Fruit fly (Drosophila melanogaster): ENCODE results near the gene unc-4.

Gene unc-4

DNA sequence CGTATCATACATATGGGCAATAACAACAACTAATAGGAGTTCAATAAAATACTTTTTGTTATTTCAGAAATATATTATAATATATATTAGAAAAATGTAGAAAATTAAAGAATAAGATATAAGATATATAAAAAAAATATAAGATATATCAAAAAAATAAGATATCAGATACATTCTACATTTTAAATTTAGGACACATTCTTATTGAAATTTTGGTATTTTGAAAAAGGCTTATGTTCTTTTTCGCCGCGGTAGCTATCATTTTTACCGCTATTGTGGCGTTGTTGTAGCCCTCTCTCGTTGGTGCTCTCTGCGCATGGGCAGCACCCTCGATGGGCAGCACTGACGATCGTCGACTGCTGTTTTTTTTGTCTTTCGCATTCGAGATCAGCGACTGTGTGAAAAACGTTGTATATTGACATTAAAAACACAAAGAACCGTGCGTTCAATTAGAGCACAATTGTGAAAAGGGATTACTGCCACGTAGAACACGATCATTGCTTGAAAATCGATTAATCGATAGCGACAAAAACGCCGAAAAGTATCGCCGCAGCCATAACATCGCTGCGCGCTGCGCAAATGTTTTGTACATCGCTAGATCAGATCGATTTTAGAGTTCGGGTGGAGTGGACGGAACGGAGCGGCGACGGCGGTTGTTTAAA lies 30.4 kb upstream of the unc-4 start:
- TF ChIP-seq Mnt (GFP tag; optimal IDR thresholded peaks at IDR 0.05): peak; percentile 44
- peak; percentile 39 for TF ChIP-seq CG1620 (GFP tag; optimal IDR thresholded peaks at IDR 0.05)
- TF ChIP-seq Crg-1 (GFP tag; optimal IDR thresholded peaks at IDR 0.05): peak; percentile 47
- TF ChIP-seq ovo (GFP tag; optimal IDR thresholded peaks at IDR 0.05): no peak
- TF ChIP-seq CG7101 (tag; optimal IDR thresholded peaks at IDR 0.05): no peak
- TF ChIP-seq bab1 (GFP tag; optimal IDR thresholded peaks at IDR 0.05): peak; percentile 67

DNA sequence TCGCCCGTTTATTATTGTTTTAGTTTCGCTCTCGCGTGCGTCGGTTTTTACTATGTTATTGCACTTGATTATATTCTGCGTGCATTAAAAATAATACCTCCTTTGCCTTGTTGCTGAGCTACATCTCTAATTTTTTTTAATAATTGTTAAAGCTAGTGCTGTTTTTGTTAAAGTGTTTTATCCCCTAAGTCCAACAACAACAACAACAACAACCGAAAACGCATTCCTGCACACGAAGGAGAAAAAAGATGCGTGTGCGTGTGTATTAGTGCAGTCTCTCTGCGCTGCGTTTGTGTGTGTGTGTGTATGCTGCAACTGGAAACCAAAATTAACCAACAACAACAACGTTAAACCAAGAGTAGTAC lies 29.9 kb upstream of the unc-4 start:
- peak; percentile 74 for TF ChIP-seq pad (GFP tag; optimal IDR thresholded peaks at IDR 0.05)
- TF ChIP-seq Crg-1 (GFP tag; optimal IDR thresholded peaks at IDR 0.05): no peak

DNA sequence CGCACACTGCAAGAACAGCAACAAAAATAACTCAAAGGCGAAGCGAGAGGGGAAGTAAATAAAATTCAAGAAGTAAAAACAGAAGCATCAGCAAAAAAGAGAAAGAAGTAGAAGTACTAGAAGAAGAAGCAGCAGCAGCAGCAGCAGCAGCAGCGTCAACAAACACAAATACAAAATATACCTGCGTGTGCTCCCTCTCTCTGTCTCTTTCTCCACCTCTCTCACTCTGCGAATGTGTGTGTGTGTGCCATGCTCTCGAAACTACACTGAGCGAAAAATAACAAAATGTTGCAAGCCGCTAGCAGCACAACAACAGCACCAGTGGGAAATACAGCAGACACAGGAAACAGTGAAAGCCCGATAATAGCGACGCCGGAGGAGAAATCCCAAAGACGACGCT lies 29.4 kb upstream of the unc-4 start:
- TF ChIP-seq CG14711 (tag; optimal IDR thresholded peaks at IDR 0.05) (no peak), tj (GFP tag; optimal IDR thresholded peaks at IDR 0.05) (peak; percentile 92), CG12768 (GFP tag; optimal IDR thresholded peaks at IDR 0.05) (no peak), pad (GFP tag; optimal IDR thresholded peaks at IDR 0.05) (peak; percentile 40)

DNA sequence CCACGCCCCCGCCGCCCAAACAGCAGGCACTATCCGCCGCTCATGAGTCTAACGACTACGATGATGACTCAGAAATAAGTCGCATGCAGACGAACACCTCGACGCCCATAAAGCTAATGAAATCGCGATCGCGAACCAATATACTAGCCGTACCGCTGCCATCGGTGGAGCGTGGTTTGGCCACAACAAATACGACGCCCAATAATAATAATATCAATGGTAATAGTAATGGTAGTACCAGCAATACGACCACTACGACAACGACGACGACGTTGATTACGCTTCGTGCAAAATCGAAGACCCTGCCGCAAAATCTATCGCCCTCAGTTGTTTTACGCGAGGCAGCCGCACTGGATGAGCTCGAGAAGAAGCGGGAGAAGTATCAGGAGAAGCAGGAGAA lies 28.4 kb upstream of the unc-4 start:
- TF ChIP-seq Mnt (GFP tag; optimal IDR thresholded peaks at IDR 0.05): peak; percentile 11
- TF ChIP-seq cic (GFP tag; optimal IDR thresholded peaks at IDR 0.05): peak; percentile 56
- TF ChIP-seq CG14711 (tag; optimal IDR thresholded peaks at IDR 0.05): no peak

DNA sequence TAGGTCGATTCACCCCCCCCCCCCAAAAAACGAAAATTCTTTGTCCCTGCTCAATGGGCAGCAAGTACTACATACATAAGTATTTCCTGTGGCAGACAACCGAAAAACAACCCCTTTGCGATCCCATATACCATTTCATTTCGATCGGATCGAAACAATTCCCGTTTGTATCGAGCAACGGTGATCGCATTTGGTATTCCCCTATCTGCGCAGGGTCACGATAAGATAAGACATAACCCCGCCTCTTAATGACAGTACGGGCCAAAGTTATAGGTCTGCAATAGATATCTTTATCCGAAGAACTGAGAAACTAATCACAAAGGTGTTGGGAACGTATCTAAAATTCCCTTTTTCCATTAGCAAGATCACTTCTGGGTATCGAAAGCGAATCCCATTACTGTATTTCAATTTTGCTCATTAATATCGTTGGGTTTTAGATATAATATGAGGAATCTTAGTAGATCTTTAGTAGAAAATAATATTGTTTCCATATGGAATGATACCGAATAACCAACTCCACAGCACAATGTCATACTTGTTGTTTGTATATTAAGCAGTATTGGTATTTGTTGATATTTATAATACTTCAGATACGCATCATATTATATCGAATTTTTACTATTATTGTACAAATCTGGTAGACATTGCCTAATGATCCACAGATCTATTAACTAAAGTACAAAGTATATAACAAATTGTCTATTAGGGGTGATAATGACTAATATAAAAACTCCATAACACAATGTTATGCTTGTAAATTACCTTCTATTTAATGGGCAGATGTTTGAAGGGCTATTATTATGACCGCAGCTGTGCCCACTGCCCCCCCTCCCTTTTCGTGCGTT lies 27.1 kb upstream of the unc-4 start:
- TF ChIP-seq pad (GFP tag; optimal IDR thresholded peaks at IDR 0.05) (peak; percentile 8), Hr96 (GFP tag; optimal IDR thresholded peaks at IDR 0.05) (no peak)

DNA sequence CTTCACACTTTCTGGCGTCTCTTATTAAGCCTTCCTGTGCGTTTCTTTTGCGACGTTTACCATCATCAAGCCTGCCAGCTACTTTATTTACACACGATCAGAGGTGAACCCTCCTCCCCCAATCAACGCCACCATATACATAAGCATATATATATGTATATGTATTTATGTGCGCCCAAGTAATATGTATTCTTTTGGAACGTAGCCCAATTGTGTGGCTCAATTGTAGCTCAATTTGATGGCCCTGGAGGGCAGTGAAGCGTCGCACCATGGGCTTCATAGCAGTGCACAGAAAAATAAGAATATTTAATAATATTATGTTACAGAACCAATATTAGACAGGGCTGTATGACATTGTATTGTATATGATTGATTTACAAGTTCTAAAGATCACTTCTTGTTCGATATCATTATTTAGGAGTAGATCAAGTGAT lies 26.5 kb upstream of the unc-4 start:
- TF ChIP-seq CG14711 (tag; optimal IDR thresholded peaks at IDR 0.05): no peak
- no peak for TF ChIP-seq Crg-1 (GFP tag; optimal IDR thresholded peaks at IDR 0.05)
- no peak for TF ChIP-seq CG7101 (tag; optimal IDR thresholded peaks at IDR 0.05)
- TF ChIP-seq CG12768 (GFP tag; optimal IDR thresholded peaks at IDR 0.05): no peak
- no peak for TF ChIP-seq Mnt (GFP tag; optimal IDR thresholded peaks at IDR 0.05)
- no peak for TF ChIP-seq CG1620 (GFP tag; optimal IDR thresholded peaks at IDR 0.05)
- TF ChIP-seq CG33017 (tag; optimal IDR thresholded peaks at IDR 0.05): no peak
- TF ChIP-seq cic (GFP tag; optimal IDR thresholded peaks at IDR 0.05): no peak
- TF ChIP-seq tj (GFP tag; optimal IDR thresholded peaks at IDR 0.05): no peak
- no peak for TF ChIP-seq kay (GFP tag; ENCODE audit: borderline replicate concordance)
- no peak for TF ChIP-seq cnc (optimal IDR thresholded peaks at IDR 0.05)
- TF ChIP-seq CG7045 (GFP tag; optimal IDR thresholded peaks at IDR 0.05): no peak
- no peak for TF ChIP-seq toe (GFP tag; optimal IDR thresholded peaks at IDR 0.05)
- no peak for TF ChIP-seq Clk (GFP tag; optimal IDR thresholded peaks at IDR 0.05)
- no peak for TF ChIP-seq ovo (GFP tag; optimal IDR thresholded peaks at IDR 0.05)

DNA sequence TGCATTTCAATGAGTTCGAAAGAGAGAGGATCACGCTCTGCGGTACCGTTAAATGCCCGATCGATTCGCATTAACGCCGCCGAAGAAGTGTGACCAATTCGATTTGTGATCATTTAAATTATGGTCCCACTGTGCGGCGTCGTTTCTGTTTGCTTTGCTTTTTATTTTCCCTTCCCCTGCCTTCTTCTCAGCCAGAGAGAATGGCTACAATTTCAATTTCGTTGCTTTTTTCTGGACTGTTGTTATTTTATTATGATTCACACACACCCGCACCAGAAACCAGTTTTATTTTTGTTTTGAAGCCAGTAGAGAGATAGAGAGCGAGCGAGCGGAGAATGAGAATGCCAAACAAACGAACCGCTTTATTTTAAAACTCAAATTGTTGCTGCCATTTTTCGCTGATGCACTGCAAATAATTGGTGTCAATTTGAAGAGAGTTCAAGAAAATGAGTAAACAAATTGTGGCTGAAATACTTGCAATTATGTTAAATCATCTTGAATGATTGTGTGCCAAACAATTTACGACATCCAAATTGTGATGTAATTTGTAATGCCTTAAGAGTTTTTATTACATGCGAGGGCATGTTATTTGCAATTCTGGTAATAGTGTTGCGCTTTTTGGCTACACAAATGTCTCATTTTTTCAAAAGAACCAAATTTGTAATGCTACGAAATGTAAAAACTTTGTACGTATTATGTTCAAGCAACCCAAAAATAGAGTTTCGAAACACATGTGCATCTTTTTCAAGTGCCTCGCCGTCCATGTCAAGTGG lies 25.6 kb upstream of the unc-4 start:
- TF ChIP-seq CG7101 (tag; optimal IDR thresholded peaks at IDR 0.05) (peak; percentile 54), CG14711 (tag; optimal IDR thresholded peaks at IDR 0.05) (peak; percentile 43), Crg-1 (GFP tag; optimal IDR thresholded peaks at IDR 0.05) (no peak), cic (GFP tag; optimal IDR thresholded peaks at IDR 0.05) (no peak), Clk (GFP tag; optimal IDR thresholded peaks at IDR 0.05) (no peak), cnc (optimal IDR thresholded peaks at IDR 0.05) (no peak), CG5204 (GFP tag; optimal IDR thresholded peaks at IDR 0.05) (peak; percentile 49), ovo (GFP tag; optimal IDR thresholded peaks at IDR 0.05) (peak; percentile 3), CG12768 (GFP tag; optimal IDR thresholded peaks at IDR 0.05) (peak; percentile 23), CG1620 (GFP tag; optimal IDR thresholded peaks at IDR 0.05) (peak; percentile 27), Mnt (GFP tag; optimal IDR thresholded peaks at IDR 0.05) (no peak), Hr96 (GFP tag; optimal IDR thresholded peaks at IDR 0.05) (no peak), tj (GFP tag; optimal IDR thresholded peaks at IDR 0.05) (peak; percentile 80), pad (GFP tag; optimal IDR thresholded peaks at IDR 0.05) (peak; percentile 43), toe (GFP tag; optimal IDR thresholded peaks at IDR 0.05) (no peak), CG33017 (tag; optimal IDR thresholded peaks at IDR 0.05) (no peak), CG11617 (GFP tag; optimal IDR thresholded peaks at IDR 0.05) (peak; percentile 75), bab1 (GFP tag; optimal IDR thresholded peaks at IDR 0.05) (peak; percentile 54), kay (GFP tag; ENCODE audit: borderline replicate concordance) (peak; percentile 48), CG7045 (GFP tag; optimal IDR thresholded peaks at IDR 0.05) (peak; percentile 17)

Data from whole organism, adult.